Worm (Caenorhabditis elegans): Measurements from ENCODE around the gene clec-138.

Gene clec-138

ce11 chrII:4574658-4575057 lies 44.9 kb downstream of the clec-138 start:
- TF ChIP-seq ztf-29 (GFP tag; IDR thresholded peaks at IDR 0.05) (no peak), flt-1 (GFP tag; IDR thresholded peaks at IDR 0.05) (no peak), T22C8.4 (GFP tag; IDR thresholded peaks at IDR 0.05) (no peak), cog-1 (tag; optimal IDR thresholded peaks at IDR 0.05) (no peak), med-1 (GFP tag; optimal IDR thresholded peaks at IDR 0.05; ENCODE audit: insufficient read depth) (no peak), ref-1 (GFP tag; conservative IDR thresholded peaks at IDR 0.05) (no peak), klf-2 (GFP tag; conservative IDR thresholded peaks at IDR 0.05) (no peak), ztf-23 (GFP tag; IDR thresholded peaks at IDR 0.05) (no peak), tab-1 (GFP tag; IDR thresholded peaks at IDR 0.05) (no peak)

DNA sequence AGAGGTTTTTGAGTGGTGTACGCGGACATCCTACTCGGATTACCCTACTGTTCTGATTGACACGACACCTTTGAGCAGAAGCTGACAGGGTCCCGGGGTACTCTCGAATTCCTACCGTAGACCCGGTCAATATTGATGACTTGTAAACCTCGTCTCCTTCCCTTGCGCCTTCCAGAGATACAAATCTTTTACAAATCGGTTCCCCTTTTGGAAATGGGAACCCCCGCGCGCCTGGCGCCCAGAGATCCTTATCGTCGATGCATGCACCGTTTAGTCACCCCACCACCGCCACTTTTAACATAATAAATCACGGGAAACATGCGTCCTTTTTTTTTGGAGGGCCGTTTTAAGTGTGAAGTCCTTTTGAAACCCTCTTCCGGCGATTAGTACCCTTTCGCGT lies 46.5 kb downstream of the clec-138 start:
- no peak for TF ChIP-seq cog-1 (tag; optimal IDR thresholded peaks at IDR 0.05)
- TF ChIP-seq ztf-29 (GFP tag; IDR thresholded peaks at IDR 0.05) = no peak
- no peak for TF ChIP-seq T22C8.4 (GFP tag; IDR thresholded peaks at IDR 0.05)
- no peak for TF ChIP-seq ref-1 (GFP tag; conservative IDR thresholded peaks at IDR 0.05)
- TF ChIP-seq ztf-23 (GFP tag; IDR thresholded peaks at IDR 0.05) = no peak
- TF ChIP-seq klf-2 (GFP tag; conservative IDR thresholded peaks at IDR 0.05) = no peak
- no peak for TF ChIP-seq flt-1 (GFP tag; IDR thresholded peaks at IDR 0.05)
- TF ChIP-seq tab-1 (GFP tag; IDR thresholded peaks at IDR 0.05) = no peak
- no peak for TF ChIP-seq med-1 (GFP tag; optimal IDR thresholded peaks at IDR 0.05; ENCODE audit: insufficient read depth)

ce11 chrII:4572579-4572978 lies 47.0 kb downstream of the clec-138 start:
- no peak for TF ChIP-seq ztf-29 (GFP tag; IDR thresholded peaks at IDR 0.05)
- TF ChIP-seq flt-1 (GFP tag; IDR thresholded peaks at IDR 0.05) = no peak
- TF ChIP-seq T22C8.4 (GFP tag; IDR thresholded peaks at IDR 0.05) = no peak
- TF ChIP-seq klf-2 (GFP tag; conservative IDR thresholded peaks at IDR 0.05) = no peak
- no peak for TF ChIP-seq med-1 (GFP tag; optimal IDR thresholded peaks at IDR 0.05; ENCODE audit: insufficient read depth)
- TF ChIP-seq ztf-23 (GFP tag; IDR thresholded peaks at IDR 0.05) = no peak
- no peak for TF ChIP-seq cog-1 (tag; optimal IDR thresholded peaks at IDR 0.05)
- TF ChIP-seq tab-1 (GFP tag; IDR thresholded peaks at IDR 0.05) = no peak
- no peak for TF ChIP-seq ref-1 (GFP tag; conservative IDR thresholded peaks at IDR 0.05)

DNA sequence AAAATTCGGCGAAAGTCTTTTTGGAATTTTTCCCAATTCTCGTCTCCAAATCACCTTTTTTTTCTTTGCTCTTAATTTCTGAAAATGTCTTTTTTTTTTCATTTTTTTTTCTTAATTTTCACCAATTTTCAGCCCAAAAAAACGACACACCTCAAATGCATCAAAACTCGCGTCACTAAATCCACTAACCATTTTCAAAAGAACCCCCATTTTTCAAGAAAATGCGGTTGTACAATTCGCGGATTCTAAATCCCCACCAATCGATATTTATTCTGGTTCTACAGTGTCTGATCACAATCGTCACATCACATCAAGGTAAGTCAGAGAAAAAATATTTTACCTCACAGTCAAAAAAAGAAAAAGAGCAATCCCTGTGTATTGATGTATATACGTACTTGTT lies 47.7 kb downstream of the clec-138 start, which contains the start of gene vab-1:
Gene vab-1, plus strand, starts transcription at position 133 of the 400 bp plus-strand sequence.
- TF ChIP-seq ref-1 (GFP tag; conservative IDR thresholded peaks at IDR 0.05) (no peak), tab-1 (GFP tag; IDR thresholded peaks at IDR 0.05) (no peak)

- TF ChIP-seq flt-1 (GFP tag; IDR thresholded peaks at IDR 0.05) = 0 out of 2 replicates have a peak, but pooled peaks have one; percentile 48
- peak; percentile 54; the same call in 1 of the 2 replicates for TF ChIP-seq ztf-23 (GFP tag; IDR thresholded peaks at IDR 0.05)
- TF ChIP-seq klf-2 (GFP tag; conservative IDR thresholded peaks at IDR 0.05) = no peak
These were observed 48.5 kb downstream of the clec-138 start for ce11 chrII:4571112-4571511.
